Worm (Caenorhabditis elegans): ENCODE measurements around the gene oac-12.

DNA sequence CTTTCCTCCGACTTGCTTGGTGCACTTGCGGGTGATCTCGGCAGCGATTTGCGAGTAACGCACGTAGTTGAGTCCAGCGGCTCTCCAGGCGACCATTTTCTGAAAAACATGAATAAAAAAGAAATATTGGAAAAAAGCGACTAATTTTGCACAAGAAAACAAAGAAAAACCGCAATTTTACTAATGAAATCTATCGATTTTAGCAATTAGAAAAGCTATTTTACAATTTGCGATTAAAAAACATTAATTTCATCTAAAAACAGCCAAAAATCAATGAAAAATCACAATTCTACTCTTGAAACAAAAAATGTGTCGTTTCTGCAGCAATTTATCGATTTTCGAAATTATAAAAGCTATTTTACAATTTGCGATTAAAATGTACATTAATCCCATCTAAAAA is 14.0 kb upstream of the oac-12 start, which contains the start of gene hpo-18:
- TF ChIP-seq lin-11 (tag; optimal IDR thresholded peaks at IDR 0.05) = no peak
- no peak for TF ChIP-seq aly-2 (tag; optimal IDR thresholded peaks at IDR 0.05)
- no peak for TF ChIP-seq ceh-16 (tag; optimal IDR thresholded peaks at IDR 0.05)
- TF ChIP-seq nhr-12 (tag; optimal IDR thresholded peaks at IDR 0.05) = no peak
- TF ChIP-seq unc-55 (GFP tag; optimal IDR thresholded peaks at IDR 0.05) = no peak
- TF ChIP-seq R02D3.7 (tag; optimal IDR thresholded peaks at IDR 0.05) = no peak
- TF ChIP-seq Y55F3AM.14 (GFP tag; optimal IDR thresholded peaks at IDR 0.05) = no peak
- TF ChIP-seq lin-39 (tag; optimal IDR thresholded peaks at IDR 0.05) = no peak
- no peak for TF ChIP-seq lin-13 (GFP tag; optimal IDR thresholded peaks at IDR 0.05)
- TF ChIP-seq nhr-237 (tag; optimal IDR thresholded peaks at IDR 0.05) = no peak
- no peak for TF ChIP-seq nhr-23 (tag; optimal IDR thresholded peaks at IDR 0.05)

Data from whole organism, L2 larva.